Worm (Caenorhabditis elegans) whole organism, L4 larva: ENCODE measurements around the gene cct-1.

Source experiments
- D1046.2 ChIP-seq: fragments of 200-800 bp; sonication (Bioruptor generic); IDR thresholded peaks from 2 replicates; pipeline ENCODE4 v1.3.6; 2022; ENCODE audit warnings: missing genetic modification characterization, missing compliant biosample characterization
- F37D6.2 ChIP-seq: sonication (generic microtip); optimal IDR thresholded peaks from 2 replicates; lab custom pipeline; 2016; ENCODE audit warnings: mild to moderate bottlenecking, missing genetic modification characterization, missing compliant biosample characterization
- F49E8.2 ChIP-seq: sonication (generic microtip); optimal IDR thresholded peaks from 2 replicates; lab custom pipeline; 2016; ENCODE audit warnings: missing compliant biosample characterization, mild to moderate bottlenecking, missing genetic modification characterization, borderline replicate concordance
- Y105C5A.15 ChIP-seq: fragments of 200-800 bp; sonication (Bioruptor generic); IDR thresholded peaks from 2 replicates; pipeline ENCODE4 v1.3.6; 2022; ENCODE audit warnings: missing genetic modification characterization, missing compliant biosample characterization
- Y75B8A.6 ChIP-seq: fragments of 200-800 bp; sonication (Bioruptor generic); IDR thresholded peaks from 2 replicates; pipeline ENCODE4 v1.3.6; 2022; ENCODE audit warnings: missing genetic modification reagents, missing genetic modification characterization, missing compliant biosample characterization
- aly-2 ChIP-seq: sonication (generic microtip); optimal IDR thresholded peaks from 2 replicates; lab custom pipeline; 2018; ENCODE audit warnings: missing biosample characterization, missing genetic modification characterization
- arid-1 ChIP-seq: fragments of 200-800 bp; sonication (Bioruptor generic); conservative IDR thresholded peaks from 2 replicates; pipeline ENCODE4 v1.3.6; 2022; ENCODE audit warnings: missing genetic modification reagents, missing genetic modification characterization, missing compliant biosample characterization
- ceh-20 ChIP-seq: fragments of 200-800 bp; sonication (Bioruptor generic); IDR thresholded peaks from 2 replicates; pipeline ENCODE4 v1.3.6; 2022; ENCODE audit warnings: missing genetic modification reagents, missing genetic modification characterization, missing compliant biosample characterization
- ceh-32 ChIP-seq: sonication (generic microtip); optimal IDR thresholded peaks from 2 replicates; lab custom pipeline; 2016; ENCODE audit warnings: mild to moderate bottlenecking, missing genetic modification characterization, missing compliant biosample characterization; ENCODE audit not compliant: poor library complexity
- ces-1 ChIP-seq: fragments of 150-350 bp; sonication (generic microtip); optimal IDR thresholded peaks from 4 replicates; lab custom pipeline; 2014; ENCODE audit warnings: missing biosample characterization, missing genetic modification reagents, missing genetic modification characterization
- cey-2 ChIP-seq: sonication (generic microtip); optimal IDR thresholded peaks from 3 replicates; lab custom pipeline; 2017; ENCODE audit warnings: missing genetic modification characterization, mild to moderate bottlenecking, missing compliant biosample characterization, antibody characterized with exemption, borderline replicate concordance; ENCODE audit not compliant: insufficient read depth
- ctbp-1 ChIP-seq: fragments of 200-800 bp; sonication (Bioruptor generic); IDR thresholded peaks from 2 replicates; pipeline ENCODE4 v1.3.6; 2022; ENCODE audit warnings: missing genetic modification reagents, missing genetic modification characterization, missing compliant biosample characterization
- daf-12 ChIP-seq: fragments of 150-350 bp; optimal IDR thresholded peaks from 2 replicates; lab custom pipeline; 2014; ENCODE audit warnings: missing biosample characterization, missing genetic modification reagents, missing genetic modification characterization
- daf-19 ChIP-seq: fragments of 200-800 bp; sonication (Bioruptor generic); conservative IDR thresholded peaks from 2 replicates; pipeline ENCODE4 v1.3.6; 2022; ENCODE audit warnings: missing genetic modification characterization, missing compliant biosample characterization
- dpl-1 ChIP-seq: fragments of 150-350 bp; optimal IDR thresholded peaks from 2 replicates; lab custom pipeline; 2014; ENCODE audit warnings: missing biosample characterization, missing genetic modification reagents, missing genetic modification characterization
- duxl-1 ChIP-seq: sonication (generic microtip); optimal IDR thresholded peaks from 2 replicates; lab custom pipeline; 2016; ENCODE audit warnings: mild to moderate bottlenecking, missing genetic modification characterization, moderate library complexity, missing compliant biosample characterization; ENCODE audit not compliant: poor library complexity
- egl-43 ChIP-seq: fragments of 200-800 bp; sonication (Bioruptor generic); IDR thresholded peaks from 2 replicates; pipeline ENCODE4 v1.3.6; 2022; ENCODE audit warnings: missing genetic modification reagents, missing genetic modification characterization, missing compliant biosample characterization
- hlh-11 ChIP-seq: fragments of 200-800 bp; sonication (Bioruptor generic); optimal IDR thresholded peaks from 2 replicates; lab custom pipeline; 2018; ENCODE audit warnings: mild to moderate bottlenecking, missing genetic modification characterization, missing compliant biosample characterization
- lin-1 ChIP-seq: fragments of 200-800 bp; sonication (Bioruptor generic); IDR thresholded peaks from 2 replicates; pipeline ENCODE4 v1.3.6; 2022; ENCODE audit warnings: missing genetic modification reagents, missing genetic modification characterization, missing compliant biosample characterization
- lin-13 ChIP-seq: fragments of 150-350 bp; optimal IDR thresholded peaks from 2 replicates; lab custom pipeline; 2014; ENCODE audit warnings: missing biosample characterization, missing genetic modification reagents, missing genetic modification characterization
- lin-15B ChIP-seq: fragments of 150-350 bp; sonication (generic microtip); optimal IDR thresholded peaks from 3 replicates; lab custom pipeline; 2014; ENCODE audit warnings: missing biosample characterization, missing genetic modification characterization
- lin-29 ChIP-seq: fragments of 200-800 bp; sonication (Bioruptor generic); IDR thresholded peaks from 2 replicates; pipeline ENCODE4 v1.3.6; 2022; ENCODE audit warnings: missing genetic modification reagents, missing genetic modification characterization, missing compliant biosample characterization
- lin-38 ChIP-seq: fragments of 200-800 bp; sonication (Bioruptor generic); IDR thresholded peaks from 2 replicates; pipeline ENCODE4 v1.3.6; 2022; ENCODE audit warnings: missing genetic modification reagents, missing genetic modification characterization, missing compliant biosample characterization
- lin-39 ChIP-seq: fragments of 150-350 bp; optimal IDR thresholded peaks from 2 replicates; lab custom pipeline; 2014; ENCODE audit warnings: missing biosample characterization, missing genetic modification reagents, missing genetic modification characterization
- lir-3 ChIP-seq: sonication (generic microtip); optimal IDR thresholded peaks from 2 replicates; lab custom pipeline; 2016; ENCODE audit warnings: mild to moderate bottlenecking, missing genetic modification characterization, missing compliant biosample characterization
- lsy-2 ChIP-seq, 2 experiments: fragments of 150-350 bp in 1 of 2; sonication (generic microtip) in 1 of 2; optimal IDR thresholded peaks; 2 replicates each; lab custom pipeline; 2014 to 2017; ENCODE audit warnings: missing biosample characterization in 2 of 2, missing genetic modification characterization in 2 of 2
- madf-5 ChIP-seq, 2 experiments: fragments of 200-800 bp; sonication (Bioruptor generic); IDR thresholded peaks; 2 replicates each; pipeline ENCODE4 v1.3.6; 2022; ENCODE audit warnings: missing compliant biosample characterization in 2 of 2, missing genetic modification characterization in 2 of 2
- mdl-1 ChIP-seq, 2 experiments: fragments of 150-350 bp in 1 of 2; sonication (generic microtip) in 1 of 2; optimal IDR thresholded peaks; 2 replicates each; lab custom pipeline; 2014 to 2017; ENCODE audit warnings: missing biosample characterization in 2 of 2, missing genetic modification characterization in 2 of 2
- mes-2 ChIP-seq: sonication (generic microtip); optimal IDR thresholded peaks from 2 replicates; lab custom pipeline; 2016; ENCODE audit warnings: missing genotype, mild to moderate bottlenecking, missing genetic modification characterization, missing compliant biosample characterization; ENCODE audit not compliant: poor library complexity, severe bottlenecking
- nhr-10 ChIP-seq: fragments of 150-350 bp; optimal IDR thresholded peaks from 2 replicates; lab custom pipeline; 2014; ENCODE audit warnings: missing biosample characterization, missing genetic modification characterization
- nhr-102 ChIP-seq: sonication (generic microtip); optimal IDR thresholded peaks from 2 replicates; lab custom pipeline; 2016; ENCODE audit warnings: mild to moderate bottlenecking, missing genetic modification characterization, moderate library complexity, missing compliant biosample characterization
- nhr-237 ChIP-seq: sonication (generic microtip); optimal IDR thresholded peaks from 2 replicates; lab custom pipeline; 2017; ENCODE audit warnings: missing biosample characterization, missing genetic modification characterization
- nhr-25 ChIP-seq: sonication (generic microtip); optimal IDR thresholded peaks from 2 replicates; lab custom pipeline; 2017; ENCODE audit warnings: missing genetic modification characterization, mild to moderate bottlenecking, missing compliant biosample characterization, antibody characterized with exemption, moderate library complexity, borderline replicate concordance; ENCODE audit not compliant: insufficient read depth
- nhr-41 ChIP-seq: fragments of 200-800 bp; sonication (Bioruptor generic); IDR thresholded peaks from 2 replicates; pipeline ENCODE4 v1.3.6; 2022; ENCODE audit warnings: missing genetic modification reagents, missing genetic modification characterization, missing compliant biosample characterization
- nhr-42 ChIP-seq: fragments of 200-800 bp; sonication (Bioruptor generic); IDR thresholded peaks from 2 replicates; pipeline ENCODE4 v1.3.6; 2022; ENCODE audit warnings: missing genetic modification characterization, missing compliant biosample characterization
- nhr-48 ChIP-seq: sonication (generic microtip); optimal IDR thresholded peaks from 2 replicates; lab custom pipeline; 2016; ENCODE audit warnings: mild to moderate bottlenecking, missing genetic modification characterization, missing compliant biosample characterization
- pha-4 ChIP-seq, 2 experiments: fragments of 150-350 bp in 1 of 2; fragments of 200-800 bp in 1 of 2; sonication (Bioruptor generic) in 1 of 2; IDR thresholded peaks in 1 of 2; optimal IDR thresholded peaks in 1 of 2; 2 replicates each; pipeline versions ENCODE4 v1.3.6 to Lab custom; 2014 to 2022; ENCODE audit warnings: missing genetic modification characterization in 2 of 2, missing genetic modification reagents in 2 of 2, missing biosample characterization in 1 of 2, missing compliant biosample characterization in 1 of 2
- php-3 ChIP-seq: fragments of 200-800 bp; sonication (Bioruptor generic); IDR thresholded peaks from 2 replicates; pipeline ENCODE4 v1.3.6; 2022; ENCODE audit warnings: missing genetic modification reagents, missing genetic modification characterization, missing compliant biosample characterization
- pqm-1 ChIP-seq: sonication (generic microtip); optimal IDR thresholded peaks from 2 replicates; lab custom pipeline; 2017; ENCODE audit warnings: missing biosample characterization, missing genetic modification characterization
- rbr-2 ChIP-seq: sonication (generic microtip); optimal IDR thresholded peaks from 2 replicates; lab custom pipeline; 2016; ENCODE audit warnings: missing genotype, missing genetic modification characterization, missing compliant biosample characterization
- sdz-12 ChIP-seq: fragments of 200-800 bp; sonication (Bioruptor generic); optimal IDR thresholded peaks from 2 replicates; lab custom pipeline; 2018; ENCODE audit warnings: mild to moderate bottlenecking, missing genetic modification characterization, missing compliant biosample characterization
- skn-1 ChIP-seq: fragments of 150-350 bp; optimal IDR thresholded peaks from 2 replicates; lab custom pipeline; 2014; ENCODE audit warnings: missing biosample characterization, missing genetic modification characterization
- spr-1 ChIP-seq: sonication (generic microtip); optimal IDR thresholded peaks from 2 replicates; lab custom pipeline; 2016; ENCODE audit warnings: mild to moderate bottlenecking, missing genetic modification characterization, missing compliant biosample characterization
- tra-1 ChIP-seq: fragments of 200-800 bp; sonication (Bioruptor generic); IDR thresholded peaks from 2 replicates; pipeline ENCODE4 v1.3.6; 2022; ENCODE audit warnings: missing genetic modification reagents, missing genetic modification characterization, missing compliant biosample characterization
- unc-39 ChIP-seq: sonication (generic microtip); optimal IDR thresholded peaks from 2 replicates; lab custom pipeline; 2017; ENCODE audit warnings: missing biosample characterization, missing genetic modification characterization
- unc-62 ChIP-seq, 3 experiments: fragments of 150-350 bp in 1 of 3; sonication (generic microtip); optimal IDR thresholded peaks in 2 of 3; peaks in 1 of 3; 1 replicate in 1 of 3; 2 replicates in 2 of 3; lab custom pipeline; 2014 to 2017; ENCODE audit warnings: missing biosample characterization in 3 of 3, missing genetic modification characterization in 3 of 3, missing genetic modification reagents in 3 of 3, missing genotype in 1 of 3

cct-1 gene

ce11 chrII:8138015-8138546 lies 47.2 kb upstream of the cct-1 start, which contains the start of gene cdc-48.2 (continued):
- TF ChIP-seq ceh-32 (tag; lab: Kevin White, UChicago): no peak
- TF ChIP-seq lin-29 (GFP tag; lab: Robert Waterston, UW): no peak
- TF ChIP-seq dpl-1 (GFP tag; lab: Kevin White, UChicago): no peak
- no peak for TF ChIP-seq D1046.2
- TF ChIP-seq pqm-1 (tag; lab: Kevin White, UChicago): no peak
- TF ChIP-seq Y75B8A.6 (GFP tag; lab: Robert Waterston, UW): no peak
- TF ChIP-seq daf-12 (tag; lab: Kevin White, UChicago): no peak
- no peak for TF ChIP-seq spr-1 (tag; lab: Kevin White, UChicago)
- TF ChIP-seq lin-15B (tag; lab: Kevin White, UChicago): no peak
- TF ChIP-seq nhr-102: no peak
- TF ChIP-seq nhr-41 (GFP tag; lab: Robert Waterston, UW): no peak
- TF ChIP-seq lin-38 (GFP tag; lab: Robert Waterston, UW): peak; percentile 48
- TF ChIP-seq lin-1 (GFP tag; lab: Robert Waterston, UW): no peak
- no peak for TF ChIP-seq nhr-48 (tag; lab: Kevin White, UChicago)
- TF ChIP-seq unc-62 (GFP tag; optimal IDR thresholded peaks at IDR 0.05 in 1 of 2; lab: Kevin White, UChicago): no peak
- no peak for TF ChIP-seq unc-62 (tag; optimal IDR thresholded peaks at IDR 0.05; lab: Kevin White, UChicago)
- TF ChIP-seq mes-2 (tag; lab: Kevin White, UChicago): peak; percentile 35
- TF ChIP-seq nhr-42 (GFP tag; lab: Robert Waterston, UW): no peak
- no peak for TF ChIP-seq cey-2 (tag; lab: Kevin White, UChicago)
- no peak for TF ChIP-seq unc-39 (tag; lab: Kevin White, UChicago)
- TF ChIP-seq mdl-1 (tag; optimal IDR thresholded peaks at IDR 0.05; lab: Kevin White, UChicago): no peak
- TF ChIP-seq lir-3 (tag; lab: Kevin White, UChicago): no peak
- no peak for TF ChIP-seq ceh-20 (GFP tag; lab: Robert Waterston, UW)
- no peak for TF ChIP-seq F37D6.2 (tag; lab: Kevin White, UChicago)
- TF ChIP-seq, all 104 proteins: peak for 5

- TF ChIP-seq nhr-42 (GFP tag; lab: Robert Waterston, UW) (no peak), lsy-2 (tag; optimal IDR thresholded peaks at IDR 0.05; lab: Kevin White, UChicago) (no peak), pha-4 (GFP tag; IDR thresholded peaks at IDR 0.05; lab: Robert Waterston, UW) (no peak), pha-4 (tag; optimal IDR thresholded peaks at IDR 0.05; lab: Kevin White, UChicago) (no peak), php-3 (GFP tag; lab: Robert Waterston, UW) (no peak), hlh-11 (no peak), skn-1 (tag; lab: Kevin White, UChicago) (no peak), lir-3 (tag; lab: Kevin White, UChicago) (no peak), tra-1 (GFP tag; lab: Robert Waterston, UW) (no peak), lin-39 (tag; lab: Kevin White, UChicago) (no peak), nhr-237 (tag; lab: Kevin White, UChicago) (no peak), F49E8.2 (tag; lab: Kevin White, UChicago) (peak; percentile 1), nhr-102 (no peak), duxl-1 (tag; lab: Kevin White, UChicago) (no peak), arid-1 (GFP tag; lab: Robert Waterston, UW) (0 out of 2 replicates have a peak, but pooled peaks have one; percentile 10), lin-38 (GFP tag; lab: Robert Waterston, UW) (peak; percentile 51), nhr-10 (tag; lab: Kevin White, UChicago) (no peak), Y105C5A.15 (GFP tag; lab: Robert Waterston, UW) (no peak), egl-43 (GFP tag; lab: Robert Waterston, UW) (no peak), ctbp-1 (no peak), ces-1 (GFP tag; lab: Kevin White, UChicago) (no peak), sdz-12 (no peak), nhr-25 (tag; lab: Kevin White, UChicago) (no peak), madf-5 (GFP tag; IDR thresholded peaks at IDR 0.05; lab: Robert Waterston, UW) (no peak), lin-13 (GFP tag; lab: Kevin White, UChicago) (no peak), mdl-1 (tag; optimal IDR thresholded peaks at IDR 0.05; lab: Kevin White, UChicago) (no peak), dpl-1 (GFP tag; lab: Kevin White, UChicago) (no peak), aly-2 (tag; lab: Kevin White, UChicago) (peak; percentile 67), mes-2 (tag; lab: Kevin White, UChicago) (peak; percentile 5), daf-19 (GFP tag; lab: Robert Waterston, UW) (no peak), rbr-2 (tag; lab: Kevin White, UChicago) (no peak)
These were observed 44.1 kb upstream of the cct-1 start for ce11 chrII:8141135-8141534.
